Fruit fly (Drosophila melanogaster) ovary, adult (tissue): ENCODE measurements around the gene CG7406.

Experiments
- CG17801 ChIP-seq: fragments of 200-800 bp; optimal IDR thresholded peaks from 2 replicates; lab custom pipeline; 2019; ENCODE audit warnings: missing biosample characterization, mild to moderate bottlenecking, missing genetic modification characterization, moderate library complexity; ENCODE audit not compliant: partially characterized antibody

The CG7406 gene

dm6 chrX:19124288-19124687, 46.8 kb downstream of the CG7406 start, which contains the start of gene CG15882:
CG15882 (minus strand) TSS chrX:19124388.
- TF ChIP-seq CG17801 (GFP tag; lab: Kevin White, UChicago): no peak

- TF ChIP-seq CG17801 (GFP tag; lab: Kevin White, UChicago): no peak
These were observed 49.7 kb downstream of the CG7406 start, which contains the start of gene tgy for dm6 chrX:19127216-19127615. tgy (minus strand) TSS chrX:19127316.
